Fruit fly (Drosophila melanogaster) Kc167 (cell line): Measurements from ENCODE around the gene loh.

Experiments used
- Myc ChIP-seq: fragments of >200 bp; optimal IDR thresholded peaks from 2 replicates; lab custom pipeline; 2017; ENCODE audit warnings: missing external identifiers
- Sin3A ChIP-seq: fragments of >200 bp; optimal IDR thresholded peaks from 2 replicates; lab custom pipeline; 2018; ENCODE audit warnings: missing external identifiers
- h ChIP-seq: fragments of >200 bp; optimal IDR thresholded peaks from 3 replicates; lab custom pipeline; 2018; ENCODE audit warnings: missing external identifiers
- insv ChIP-seq: fragments of >200 bp; optimal IDR thresholded peaks from 3 replicates; lab custom pipeline; 2018; ENCODE audit warnings: missing external identifiers
- psq ChIP-seq: fragments of >200 bp; optimal IDR thresholded peaks from 2 replicates; lab custom pipeline; 2017; ENCODE audit warnings: missing external identifiers
- ttk ChIP-seq: sonication (Bioruptor generic); optimal IDR thresholded peaks from 2 replicates; lab custom pipeline; 2017; ENCODE audit warnings: missing external identifiers

- TF ChIP-seq h (no peak), insv (lab: Kevin White, UChicago) (no peak), ttk (lab: Kevin White, UChicago) (no peak), Sin3A (no peak), psq (lab: Kevin White, UChicago) (no peak), Myc (no peak)
Observed at dm6 chr2L:10488484-10489223, 46.3 kb downstream of the loh start, which contains the start of the genes Cog4 and CG6144.
